Worm (Caenorhabditis elegans) whole organism, late embryonic: ENCODE results near the gene K09E9.1.

Source experiments
- ceh-14 ChIP-seq: sonication (generic microtip); optimal IDR thresholded peaks from 2 replicates; lab custom pipeline; 2016; ENCODE audit warnings: missing genotype, missing genetic modification characterization, missing compliant biosample characterization
- ceh-22 ChIP-seq: sonication (generic microtip); optimal IDR thresholded peaks from 2 replicates; lab custom pipeline; 2017; ENCODE audit warnings: missing biosample characterization, missing genetic modification characterization
- ceh-31 ChIP-seq: sonication (generic microtip); optimal IDR thresholded peaks from 2 replicates; lab custom pipeline; 2016; ENCODE audit warnings: missing genetic modification characterization, missing compliant biosample characterization
- ceh-34 ChIP-seq: sonication (generic microtip); optimal IDR thresholded peaks from 2 replicates; lab custom pipeline; 2016; ENCODE audit warnings: mild to moderate bottlenecking, missing genetic modification characterization, missing compliant biosample characterization
- ceh-45 ChIP-seq: fragments of 200-800 bp; sonication (Bioruptor generic); IDR thresholded peaks from 2 replicates; pipeline ENCODE4 v1.3.6; 2022; ENCODE audit warnings: missing genetic modification reagents, missing genetic modification characterization, missing compliant biosample characterization
- ceh-9 ChIP-seq: sonication (generic microtip); optimal IDR thresholded peaks from 2 replicates; lab custom pipeline; 2016; ENCODE audit warnings: mild to moderate bottlenecking, missing genetic modification characterization, inconsistent platforms, missing compliant biosample characterization
- elt-2 ChIP-seq: sonication (generic microtip); optimal IDR thresholded peaks from 2 replicates; lab custom pipeline; 2016; ENCODE audit warnings: missing genetic modification reagents, missing genetic modification characterization, missing compliant biosample characterization
- fax-1 ChIP-seq: sonication (generic microtip); optimal IDR thresholded peaks from 2 replicates; lab custom pipeline; 2016; ENCODE audit warnings: missing genotype, missing genetic modification characterization, missing compliant biosample characterization
- gmeb-2 ChIP-seq: sonication (generic microtip); optimal IDR thresholded peaks from 2 replicates; lab custom pipeline; 2016; ENCODE audit warnings: missing genetic modification characterization, inconsistent platforms, missing compliant biosample characterization
- hlh-15 ChIP-seq: sonication (generic microtip); optimal IDR thresholded peaks from 2 replicates; lab custom pipeline; 2016; ENCODE audit warnings: missing genetic modification characterization, missing compliant biosample characterization
- hlh-30 ChIP-seq: sonication (generic microtip); optimal IDR thresholded peaks from 2 replicates; lab custom pipeline; 2017; ENCODE audit warnings: antibody characterized with exemption, missing genetic modification characterization, missing compliant biosample characterization; ENCODE audit not compliant: insufficient read depth
- hlh-8 ChIP-seq: sonication (generic microtip); optimal IDR thresholded peaks from 2 replicates; lab custom pipeline; 2016; ENCODE audit warnings: missing genotype, missing genetic modification characterization, missing compliant biosample characterization
- lim-6 ChIP-seq: sonication (generic microtip); optimal IDR thresholded peaks from 2 replicates; lab custom pipeline; 2016; ENCODE audit warnings: missing genetic modification characterization, missing compliant biosample characterization
- madf-2 ChIP-seq: sonication (generic microtip); optimal IDR thresholded peaks from 2 replicates; lab custom pipeline; 2017; ENCODE audit warnings: missing genetic modification characterization, missing compliant biosample characterization
- pag-3 ChIP-seq: sonication (generic microtip); optimal IDR thresholded peaks from 2 replicates; lab custom pipeline; 2016; ENCODE audit warnings: missing compliant biosample characterization, missing genetic modification characterization, borderline replicate concordance
- pat-9 ChIP-seq: fragments of 200-800 bp; sonication (Bioruptor generic); optimal IDR thresholded peaks from 2 replicates; lab custom pipeline; 2018; ENCODE audit warnings: mild to moderate bottlenecking, missing genetic modification characterization, moderate library complexity, missing compliant biosample characterization
- pha-2 ChIP-seq: sonication (generic microtip); optimal IDR thresholded peaks from 2 replicates; lab custom pipeline; 2017; ENCODE audit warnings: mild to moderate bottlenecking, missing genetic modification characterization, missing compliant biosample characterization
- pros-1 ChIP-seq: fragments of 150-350 bp; optimal IDR thresholded peaks from 2 replicates; lab custom pipeline; 2014; ENCODE audit warnings: missing biosample characterization, missing genetic modification reagents, missing genetic modification characterization
- ref-2 ChIP-seq: sonication (generic microtip); optimal IDR thresholded peaks from 2 replicates; lab custom pipeline; 2016; ENCODE audit warnings: missing genetic modification characterization, missing compliant biosample characterization
- rnt-1 ChIP-seq: sonication (generic microtip); optimal IDR thresholded peaks from 2 replicates; lab custom pipeline; 2016; ENCODE audit warnings: missing genetic modification characterization, missing compliant biosample characterization
- sox-2 ChIP-seq: fragments of 200-800 bp; sonication (Bioruptor generic); IDR thresholded peaks from 2 replicates; pipeline ENCODE4 v1.3.6; 2022; ENCODE audit warnings: missing genetic modification reagents, missing genetic modification characterization, missing compliant biosample characterization
- syd-9 ChIP-seq: sonication (generic microtip); optimal IDR thresholded peaks from 2 replicates; lab custom pipeline; 2016; ENCODE audit warnings: mild to moderate bottlenecking, missing genetic modification characterization, moderate library complexity, missing compliant biosample characterization
- tbx-7 ChIP-seq: sonication (generic microtip); optimal IDR thresholded peaks from 2 replicates; lab custom pipeline; 2016; ENCODE audit warnings: missing genotype, missing genetic modification characterization, missing compliant biosample characterization
- unc-3 ChIP-seq, 2 experiments: fragments of 200-800 bp in 1 of 2; sonication (Bioruptor generic) in 1 of 2; sonication (generic microtip) in 1 of 2; conservative IDR thresholded peaks in 1 of 2; optimal IDR thresholded peaks in 1 of 2; 2 replicates each; pipeline versions ENCODE4 v1.3.6 to Lab custom; 2016 to 2022; ENCODE audit warnings: missing compliant biosample characterization in 2 of 2, missing genetic modification characterization in 2 of 2, missing genetic modification reagents in 1 of 2

Gene K09E9.1

ce11 chrX:15668695-15669094 is 48.4 kb downstream of the K09E9.1 start:
- TF ChIP-seq ceh-31 (tag; lab: Kevin White, UChicago), result no peak
- TF ChIP-seq gmeb-2 (tag; lab: Kevin White, UChicago), result no peak
- TF ChIP-seq hlh-8 (tag; lab: Kevin White, UChicago), result no peak
- no peak for TF ChIP-seq lim-6 (tag; lab: Kevin White, UChicago)
- no peak for TF ChIP-seq ceh-34 (tag; lab: Kevin White, UChicago)
- TF ChIP-seq ceh-45 (GFP tag; lab: Robert Waterston, UW), result no peak
- no peak for TF ChIP-seq pag-3 (tag; lab: Kevin White, UChicago)
- TF ChIP-seq syd-9 (tag; lab: Kevin White, UChicago), result no peak
- TF ChIP-seq ceh-9 (tag; lab: Kevin White, UChicago), result no peak
- no peak for TF ChIP-seq unc-3 (GFP tag; conservative IDR thresholded peaks at IDR 0.05; lab: Robert Waterston, UW)
- TF ChIP-seq unc-3 (tag; optimal IDR thresholded peaks at IDR 0.05; lab: Kevin White, UChicago), result no peak
- TF ChIP-seq hlh-30 (tag; lab: Kevin White, UChicago), result no peak
- no peak for TF ChIP-seq pat-9 (tag; lab: Kevin White, UChicago)
- no peak for TF ChIP-seq pha-2 (tag; lab: Kevin White, UChicago)
- TF ChIP-seq ceh-22, result no peak
- no peak for TF ChIP-seq hlh-15 (tag; lab: Kevin White, UChicago)

ce11 chrX:15675622-15676021 is 55.3 kb downstream of the K09E9.1 start, which contains the start of gene F59D12.2:
F59D12.2 (minus strand) TSS chrX:15675722.
- TF ChIP-seq elt-2 (no peak), pros-1 (tag; lab: Kevin White, UChicago) (no peak), pat-9 (tag; lab: Kevin White, UChicago) (no peak), tbx-7 (no peak), fax-1 (tag; lab: Kevin White, UChicago) (no peak), ref-2 (tag; lab: Kevin White, UChicago) (no peak), ceh-14 (no peak), rnt-1 (tag; lab: Kevin White, UChicago) (no peak), hlh-8 (tag; lab: Kevin White, UChicago) (no peak), sox-2 (GFP tag; lab: Robert Waterston, UW) (no peak), madf-2 (tag; lab: Kevin White, UChicago) (no peak), ceh-31 (tag; lab: Kevin White, UChicago) (no peak), pag-3 (tag; lab: Kevin White, UChicago) (no peak), lim-6 (tag; lab: Kevin White, UChicago) (no peak)
- TF ChIP-seq, all 69 proteins: peak for 0
